Fruit fly (Drosophila melanogaster) whole organism, adult: ENCODE data around the gene CG32713.
A peak's percentile ranks its signal among the peaks of the same experiment; 100 is the strongest.

Experiments used
- CG11617 ChIP-seq: fragments of 200-800 bp; sonication (Bioruptor generic); optimal IDR thresholded peaks from 2 replicates; lab custom pipeline; 2017; ENCODE audit warnings: mild to moderate bottlenecking, missing biosample characterization, missing genetic modification reagents, missing genetic modification characterization
- CG7101 ChIP-seq: fragments of 200-800 bp; sonication (Bioruptor generic); optimal IDR thresholded peaks from 2 replicates; lab custom pipeline; 2018; ENCODE audit warnings: missing biosample characterization, mild to moderate bottlenecking, missing genetic modification characterization, moderate library complexity
- Clk ChIP-seq: fragments of 200-800 bp; sonication (Bioruptor generic); optimal IDR thresholded peaks from 2 replicates; lab custom pipeline; 2017; ENCODE audit warnings: missing biosample characterization, missing genetic modification characterization
- Mnt ChIP-seq: fragments of 200-800 bp; sonication (Bioruptor generic); optimal IDR thresholded peaks from 2 replicates; lab custom pipeline; 2016; ENCODE audit warnings: missing biosample characterization, mild to moderate bottlenecking, missing genetic modification characterization
- bab1 ChIP-seq: fragments of 200-800 bp; sonication (Bioruptor generic); optimal IDR thresholded peaks from 3 replicates; lab custom pipeline; 2019; ENCODE audit warnings: missing biosample characterization, mild to moderate bottlenecking, missing genetic modification characterization, moderate library complexity
- kay ChIP-seq: fragments of 200-800 bp; sonication (Bioruptor generic); peaks from one replicate; lab custom pipeline; 2016; ENCODE audit warnings: missing biosample characterization, missing genetic modification characterization, borderline replicate concordance
- pad ChIP-seq: fragments of 200-800 bp; sonication (Bioruptor generic); optimal IDR thresholded peaks from 3 replicates; lab custom pipeline; 2017; ENCODE audit warnings: missing biosample characterization, missing genetic modification characterization, mild to moderate bottlenecking, moderate library complexity, missing genetic modification reagents
- tj ChIP-seq: fragments of 200-800 bp; sonication (Bioruptor generic); optimal IDR thresholded peaks from 3 replicates; lab custom pipeline; 2017; ENCODE audit warnings: missing biosample characterization, mild to moderate bottlenecking, missing genetic modification characterization, moderate library complexity

DNA sequence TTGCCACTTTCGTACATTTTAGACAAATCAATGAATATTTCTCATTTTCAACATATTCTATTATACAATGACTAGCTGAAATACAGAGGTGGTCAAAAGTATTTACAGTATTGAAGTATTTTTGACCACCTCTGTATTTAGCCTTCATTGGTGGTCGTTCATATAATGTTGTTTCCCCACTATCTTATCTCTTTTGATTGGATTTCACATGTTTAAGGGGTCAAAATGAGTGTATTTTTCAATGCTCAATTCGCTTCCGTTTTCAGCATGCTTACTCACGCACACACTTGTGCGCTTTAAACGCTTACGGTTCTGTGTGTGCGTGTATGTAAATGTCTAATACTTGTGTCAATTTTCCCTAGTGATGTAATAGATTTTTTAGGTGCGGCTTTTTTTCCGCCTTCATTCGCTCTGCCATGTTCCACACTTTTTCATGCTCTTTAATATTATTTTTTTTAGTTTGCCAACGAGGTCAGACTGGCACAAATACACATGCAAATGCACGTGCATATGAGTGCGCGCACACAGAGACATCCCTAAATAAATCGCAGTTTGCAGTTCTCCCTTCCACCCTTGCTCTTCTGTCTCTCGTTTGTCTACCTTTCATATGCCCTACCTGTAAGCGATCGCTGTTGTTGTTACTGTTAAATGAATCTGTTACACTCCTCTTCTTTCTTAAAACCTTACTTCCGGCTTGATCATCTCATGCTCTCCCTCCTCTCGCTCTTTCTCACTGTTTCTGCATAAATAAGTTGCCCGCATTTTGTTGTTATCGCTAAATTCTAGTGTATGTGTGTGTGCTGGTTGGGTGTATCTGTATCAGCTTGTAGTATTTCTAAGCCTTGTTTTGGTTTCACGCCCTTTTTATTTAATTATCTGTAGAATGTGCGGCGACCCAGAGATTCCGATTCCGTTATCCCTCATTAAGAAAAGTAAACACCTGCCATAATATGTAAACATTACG, 45.0 kb downstream of the CG32713 start:
- TF ChIP-seq bab1 (GFP tag; lab: Kevin White, UChicago) (peak; percentile 57), pad (GFP tag; lab: Kevin White, UChicago) (peak; percentile 40), Clk (GFP tag; lab: Kevin White, UChicago) (no peak), Mnt (GFP tag; lab: Kevin White, UChicago) (peak; percentile 64), CG11617 (GFP tag; lab: Kevin White, UChicago) (no peak), tj (GFP tag; lab: Kevin White, UChicago) (peak; percentile 79), kay (GFP tag; lab: Kevin White, UChicago) (peak; percentile 98), CG7101 (tag; lab: Kevin White, UChicago) (peak; percentile 15)
